Fruit fly (Drosophila melanogaster) whole organism, wandering third instar larva: ENCODE measurements around the gene CG12420.
A peak's percentile ranks its signal among the peaks of the same experiment; 100 is the strongest.

Source experiments
- Abd-B ChIP-seq: fragments of >200 bp; optimal IDR thresholded peaks from 2 replicates; lab custom pipeline; 2017; ENCODE audit warnings: missing biosample characterization, missing genetic modification characterization
- CG9705 ChIP-seq: fragments of 200-800 bp; sonication (Bioruptor generic); optimal IDR thresholded peaks from 2 replicates; lab custom pipeline; 2018; ENCODE audit warnings: missing biosample characterization, mild to moderate bottlenecking, missing genetic modification characterization
- CrebA ChIP-seq: fragments of 200-800 bp; sonication (Bioruptor generic); optimal IDR thresholded peaks from 2 replicates; lab custom pipeline; 2016; ENCODE audit warnings: missing biosample characterization, mild to moderate bottlenecking, missing genetic modification characterization, borderline replicate concordance
- Dfd ChIP-seq: fragments of >200 bp; optimal IDR thresholded peaks from 2 replicates; lab custom pipeline; 2017; ENCODE audit warnings: missing biosample characterization, missing genetic modification characterization
- GATAd ChIP-seq: sonication (Bioruptor generic); optimal IDR thresholded peaks from 2 replicates; lab custom pipeline; 2016; ENCODE audit warnings: missing biosample characterization, missing genetic modification characterization
- HLH106 ChIP-seq: fragments of 200-800 bp; optimal IDR thresholded peaks from 3 replicates; lab custom pipeline; 2019; ENCODE audit warnings: missing biosample characterization, mild to moderate bottlenecking, missing genetic modification characterization, moderate library complexity
- Hnf4 ChIP-seq: fragments of 200-800 bp; sonication (Bioruptor generic); optimal IDR thresholded peaks from 2 replicates; lab custom pipeline; 2016; ENCODE audit warnings: missing biosample characterization, mild to moderate bottlenecking, missing genetic modification characterization
- Hr78 ChIP-seq: fragments of >200 bp; optimal IDR thresholded peaks from 2 replicates; lab custom pipeline; 2017; ENCODE audit warnings: missing biosample characterization, missing genetic modification characterization
- Myc ChIP-seq: fragments of >200 bp; optimal IDR thresholded peaks from 2 replicates; lab custom pipeline; 2017
- OdsH ChIP-seq: fragments of 200-800 bp; sonication (Bioruptor generic); optimal IDR thresholded peaks from 2 replicates; lab custom pipeline; 2016; ENCODE audit warnings: missing biosample characterization, mild to moderate bottlenecking, missing genetic modification characterization
- Sp1 ChIP-seq: fragments of 200-800 bp; sonication (Bioruptor generic); optimal IDR thresholded peaks from 3 replicates; lab custom pipeline; 2019; ENCODE audit warnings: missing biosample characterization, mild to moderate bottlenecking, missing genetic modification characterization, moderate library complexity
- Vsx2 ChIP-seq: fragments of 200-300, 225-300 bp; sonication (Bioruptor generic); optimal IDR thresholded peaks from 2 replicates; lab custom pipeline; 2018; ENCODE audit warnings: missing biosample characterization, missing genetic modification characterization; ENCODE audit not compliant: partially characterized antibody
- br ChIP-seq: fragments of 200-800 bp; sonication (Bioruptor generic); optimal IDR thresholded peaks from 2 replicates; lab custom pipeline; 2016; ENCODE audit warnings: missing biosample characterization, missing genetic modification characterization
- brk ChIP-seq: fragments of 200-800 bp; sonication (Bioruptor generic); optimal IDR thresholded peaks from 2 replicates; lab custom pipeline; 2016; ENCODE audit warnings: missing biosample characterization, mild to moderate bottlenecking, missing genetic modification characterization
- dl ChIP-seq, 2 experiments: fragments of 175-275, 200-275 bp in 1 of 2; fragments of 200-275 bp in 1 of 2; sonication (Bioruptor generic); optimal IDR thresholded peaks; lab custom pipeline; 2018; ENCODE audit warnings: mild to moderate bottlenecking in 2 of 2, missing biosample characterization in 2 of 2, missing genetic modification characterization in 2 of 2, moderate library complexity in 2 of 2; ENCODE audit not compliant: partially characterized antibody in 2 of 2, insufficient read depth in 1 of 2
- dmrt93B ChIP-seq: fragments of 200-800 bp; sonication (Bioruptor generic); optimal IDR thresholded peaks from 2 replicates; lab custom pipeline; 2018; ENCODE audit warnings: missing biosample characterization, mild to moderate bottlenecking, missing genetic modification characterization
- dsf ChIP-seq: sonication (Bioruptor generic); optimal IDR thresholded peaks from 2 replicates; lab custom pipeline; 2016; ENCODE audit warnings: missing biosample characterization, missing genetic modification characterization, borderline replicate concordance
- ey ChIP-seq: fragments of 200-800 bp; sonication (Bioruptor generic); optimal IDR thresholded peaks from 2 replicates; lab custom pipeline; 2016; ENCODE audit warnings: missing biosample characterization, missing genetic modification characterization
- foxo ChIP-seq, 2 experiments: fragments of 200-800 bp; sonication (Bioruptor generic); optimal IDR thresholded peaks; 2 replicates in 1 of 2; 3 replicates in 1 of 2; lab custom pipeline; 2016 to 2017; ENCODE audit warnings: missing biosample characterization in 2 of 2, missing genetic modification characterization in 2 of 2
- fru ChIP-seq: fragments of 200-800 bp; sonication (Bioruptor generic); optimal IDR thresholded peaks from 3 replicates; lab custom pipeline; 2016; ENCODE audit warnings: missing biosample characterization, mild to moderate bottlenecking, missing genetic modification characterization
- h ChIP-seq: fragments of 200-800 bp; sonication (Bioruptor generic); optimal IDR thresholded peaks from 3 replicates; lab custom pipeline; 2016; ENCODE audit warnings: missing biosample characterization, mild to moderate bottlenecking, missing genetic modification characterization
- lola ChIP-seq: fragments of >200 bp; optimal IDR thresholded peaks from 2 replicates; lab custom pipeline; 2017; ENCODE audit warnings: missing biosample characterization, missing genetic modification characterization
- pan ChIP-seq: fragments of >200 bp; optimal IDR thresholded peaks from 2 replicates; lab custom pipeline; 2017
- psq ChIP-seq: fragments of 200-800 bp; sonication (Bioruptor generic); optimal IDR thresholded peaks from 3 replicates; lab custom pipeline; 2017; ENCODE audit warnings: missing biosample characterization, mild to moderate bottlenecking, missing genetic modification characterization, moderate library complexity
- rgr ChIP-seq: fragments of 200-800 bp; sonication (Bioruptor generic); optimal IDR thresholded peaks from 3 replicates; lab custom pipeline; 2016; ENCODE audit warnings: missing biosample characterization, mild to moderate bottlenecking, missing genetic modification characterization
- sage ChIP-seq: fragments of 200-800 bp; sonication (Bioruptor generic); optimal IDR thresholded peaks from 2 replicates; lab custom pipeline; 2016; ENCODE audit warnings: missing biosample characterization, mild to moderate bottlenecking, missing genetic modification characterization
- sv ChIP-seq: fragments of 200-800 bp; sonication (Bioruptor generic); optimal IDR thresholded peaks from 3 replicates; lab custom pipeline; 2016; ENCODE audit warnings: missing biosample characterization, missing genetic modification characterization
- tai ChIP-seq: sonication (Bioruptor generic); optimal IDR thresholded peaks from 2 replicates; lab custom pipeline; 2016; ENCODE audit warnings: missing biosample characterization, missing genetic modification characterization
- usp ChIP-seq: fragments of >200 bp; optimal IDR thresholded peaks from 2 replicates; lab custom pipeline; 2017; ENCODE audit warnings: missing biosample characterization, missing genetic modification characterization

CG12420 gene

DNA sequence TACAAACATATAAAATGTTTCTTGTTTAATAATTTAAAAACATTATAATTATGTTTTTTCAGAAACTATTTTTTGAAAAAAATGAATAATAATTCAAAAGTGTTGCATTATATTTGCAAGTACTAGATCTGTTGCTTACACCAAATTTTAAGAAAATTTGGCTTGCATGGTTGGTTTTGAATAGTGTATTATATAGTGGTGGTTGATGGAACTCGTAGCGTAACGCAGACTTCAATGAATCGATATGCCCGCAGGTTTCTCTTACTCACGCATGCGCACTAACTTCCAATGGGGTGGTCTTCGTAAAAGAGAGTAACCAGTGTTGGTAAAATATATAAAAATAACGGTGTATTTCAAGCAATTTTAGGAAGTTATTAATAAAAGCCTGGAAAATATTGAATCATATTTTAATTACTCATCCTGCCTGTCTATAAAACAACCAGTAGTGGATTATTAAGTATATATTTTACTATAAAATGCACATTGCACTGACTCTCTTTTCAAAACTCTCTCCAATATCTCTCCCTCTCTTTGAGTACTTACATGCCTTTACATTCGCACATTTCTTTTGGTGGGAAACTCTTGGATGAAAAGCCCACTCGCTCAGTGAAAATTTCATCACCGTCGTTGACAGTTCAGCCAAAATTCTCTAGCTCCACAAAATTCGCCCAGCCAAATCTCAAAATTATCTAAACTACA is 32.3 kb upstream of the CG12420 start, which contains the start of gene Syn:
Syn (plus strand) TSS at position 606 of the 699 bp plus-strand sequence.
- TF ChIP-seq Hnf4 = no peak

DNA sequence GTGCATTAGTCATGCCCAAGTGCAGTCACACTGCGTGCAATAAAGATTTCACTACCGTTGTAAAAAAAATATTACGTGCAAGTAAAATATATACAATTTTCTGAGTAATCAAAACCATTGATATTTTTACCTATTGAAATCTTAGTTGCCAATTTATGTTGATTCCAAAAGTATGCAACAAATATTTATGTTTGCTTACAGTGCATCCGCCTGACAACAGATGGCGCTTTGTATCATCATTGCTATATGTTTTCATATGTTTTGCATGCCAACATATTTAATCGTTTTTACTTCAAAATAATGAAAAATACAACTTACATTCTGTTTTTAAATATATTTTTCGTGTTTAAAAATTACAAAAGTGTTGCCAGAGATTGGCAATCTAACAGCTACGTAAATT is 18.9 kb upstream of the CG12420 start:
- TF ChIP-seq rgr (GFP tag; lab: Kevin White, UChicago) (peak; percentile 9), OdsH (GFP tag; lab: Kevin White, UChicago) (no peak), fru (GFP tag; lab: Kevin White, UChicago) (no peak), ey (no peak), usp (GFP tag; lab: Kevin White, UChicago) (no peak), Hnf4 (peak; percentile 5), Myc (lab: Kevin White, UChicago) (peak; percentile 64), tai (GFP tag; lab: Kevin White, UChicago) (peak; percentile 9)

DNA sequence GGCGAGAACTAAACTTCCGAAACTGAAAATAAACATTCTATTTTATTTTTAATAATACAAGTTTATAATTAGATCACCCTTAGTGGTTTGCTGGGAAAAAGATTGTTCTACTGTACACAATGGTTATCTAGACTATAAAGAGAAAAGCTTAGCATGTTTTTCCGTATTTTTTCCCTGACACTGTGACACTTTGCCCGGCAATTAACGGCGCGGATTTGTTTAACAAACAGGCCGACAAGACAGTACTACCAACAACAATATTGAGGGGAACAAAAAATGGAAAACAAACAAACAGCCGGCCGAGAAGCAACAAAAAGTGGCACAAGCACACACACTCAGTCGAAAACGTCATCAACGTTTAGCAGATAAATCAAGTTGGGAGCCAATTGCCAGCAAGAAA is 15.8 kb upstream of the CG12420 start:
- TF ChIP-seq sage (GFP tag; lab: Kevin White, UChicago) (no peak), CrebA (GFP tag; lab: Kevin White, UChicago) (no peak), dsf (GFP tag; lab: Kevin White, UChicago) (no peak), lola (GFP tag; lab: Kevin White, UChicago) (no peak), psq (GFP tag; lab: Kevin White, UChicago) (no peak), Hnf4 (no peak), dl (GFP tag; optimal IDR thresholded peaks at IDR 0.05; lab: Kevin White, UChicago; ENCODE audit: insufficient read depth in 1 of 2, partially characterized antibody in 2 of 2) (no peak), Hr78 (GFP tag; lab: Kevin White, UChicago) (no peak), Abd-B (GFP tag; lab: Kevin White, UChicago) (no peak), br (GFP tag; lab: Kevin White, UChicago) (no peak), pan (lab: Kevin White, UChicago) (no peak), fru (GFP tag; lab: Kevin White, UChicago) (no peak), CG9705 (GFP tag; lab: Kevin White, UChicago) (no peak), Vsx2 (GFP tag; lab: Kevin White, UChicago) (no peak), GATAd (no peak), h (GFP tag; lab: Kevin White, UChicago) (no peak), Dfd (no peak)
- TF ChIP-seq, all 38 proteins: peak for 0

DNA sequence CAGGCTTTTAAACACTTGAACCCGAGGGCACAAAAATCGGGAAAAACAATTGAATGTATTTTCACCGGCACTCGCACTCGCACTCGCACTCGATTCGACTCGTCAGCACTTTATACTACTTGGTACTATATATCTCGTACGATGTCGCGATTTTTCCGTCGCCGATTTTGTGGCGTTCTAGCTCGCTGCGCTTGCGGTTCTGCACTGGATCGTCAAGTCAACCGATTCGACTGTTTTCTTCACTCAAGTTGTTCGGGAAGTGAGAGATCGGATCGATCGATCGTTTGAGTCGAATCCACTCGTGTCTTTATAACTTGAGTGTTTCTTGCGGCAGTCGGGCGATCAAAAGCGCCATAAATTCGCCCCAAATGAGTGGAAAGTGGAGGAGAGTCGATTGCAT is 9.7 kb upstream of the CG12420 start, which contains the start of gene Timp:
Timp (minus strand) TSS at position 209 of the 400 bp plus-strand sequence.
- no peak for TF ChIP-seq brk (GFP tag; lab: Kevin White, UChicago)

DNA sequence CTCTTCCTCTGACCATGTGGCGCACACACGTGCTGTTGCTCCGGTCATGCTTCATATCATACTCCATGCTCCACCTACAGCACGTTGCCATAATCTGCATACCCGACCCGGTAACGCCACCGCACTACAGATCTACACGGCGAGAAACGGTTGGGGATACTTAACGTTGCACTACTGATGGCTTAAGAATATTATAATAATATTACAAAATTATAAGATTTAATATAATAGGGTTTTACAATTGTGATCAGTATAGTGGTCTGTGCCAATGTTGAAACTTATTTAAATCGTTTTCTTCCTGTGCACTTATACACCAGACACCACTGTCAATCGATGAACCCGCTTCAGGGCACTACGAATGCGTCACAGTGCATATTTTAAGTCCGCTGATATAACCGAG is 9.1 kb upstream of the CG12420 start:
- TF ChIP-seq Hr78 (GFP tag; lab: Kevin White, UChicago) (no peak), pan (lab: Kevin White, UChicago) (no peak), Sp1 (GFP tag; lab: Kevin White, UChicago) (peak; percentile 51), dmrt93B (peak; percentile 29), foxo (GFP tag; optimal IDR thresholded peaks at IDR 0.05; lab: Kevin White, UChicago) (peak in 1 of 2 experiments; percentile 62), OdsH (GFP tag; lab: Kevin White, UChicago) (peak; percentile 12), HLH106 (tag; lab: Kevin White, UChicago) (peak; percentile 66), psq (GFP tag; lab: Kevin White, UChicago) (peak; percentile 48), lola (GFP tag; lab: Kevin White, UChicago) (no peak), CG9705 (GFP tag; lab: Kevin White, UChicago) (no peak), fru (GFP tag; lab: Kevin White, UChicago) (peak; percentile 46), h (GFP tag; lab: Kevin White, UChicago) (peak; percentile 41), sv (GFP tag; lab: Kevin White, UChicago) (peak; percentile 51), rgr (GFP tag; lab: Kevin White, UChicago) (peak; percentile 50)
